Fruit fly (Drosophila melanogaster) whole organism, embryonic: ENCODE results near the gene CG6040.

Experiments
- Aef1 ChIP-seq: fragments of 200-800 bp; sonication (Bioruptor generic); IDR thresholded peaks from 3 replicates; pipeline ENCODE4 v1.3.6; 2022; ENCODE audit warnings: missing biosample characterization, missing genetic modification characterization
- Atf3 ChIP-seq: fragments of 200-800 bp; sonication (Bioruptor generic); optimal IDR thresholded peaks from 3 replicates; lab custom pipeline; 2016; ENCODE audit warnings: missing biosample characterization, missing genetic modification characterization
- Blimp-1 ChIP-seq: fragments of 200-800 bp; sonication (Bioruptor generic); optimal IDR thresholded peaks from 3 replicates; lab custom pipeline; 2018; ENCODE audit warnings: missing biosample characterization, missing genetic modification characterization, mild to moderate bottlenecking, moderate library complexity, missing genetic modification reagents
- CG10147 ChIP-seq: fragments of 200-800 bp; sonication (Bioruptor generic); optimal IDR thresholded peaks from 2 replicates; lab custom pipeline; 2019; ENCODE audit warnings: missing biosample characterization, mild to moderate bottlenecking, missing genetic modification characterization, moderate library complexity
- CG10959 ChIP-seq: fragments of 200-800 bp; sonication (Bioruptor generic); IDR thresholded peaks from 2 replicates; pipeline ENCODE4 v1.3.6; 2022; ENCODE audit warnings: missing biosample characterization, missing genetic modification characterization
- CG12071 ChIP-seq: fragments of 200-800 bp; sonication (Bioruptor generic); optimal IDR thresholded peaks from 3 replicates; lab custom pipeline; 2018; ENCODE audit warnings: missing biosample characterization, mild to moderate bottlenecking, missing genetic modification characterization
- CG13123 ChIP-seq: fragments of 200-800 bp; sonication (Bioruptor generic); optimal IDR thresholded peaks from 2 replicates; lab custom pipeline; 2016; ENCODE audit warnings: missing biosample characterization, missing genetic modification characterization
- CG13287 ChIP-seq: fragments of 200-800 bp; sonication (Bioruptor generic); IDR thresholded peaks from 2 replicates; pipeline ENCODE4 v1.3.6; 2022; ENCODE audit warnings: missing biosample characterization, missing genetic modification characterization; ENCODE audit not compliant: partially characterized antibody
- CG13894 ChIP-seq: fragments of 200-800 bp; sonication (Bioruptor generic); optimal IDR thresholded peaks from 3 replicates; lab custom pipeline; 2018; ENCODE audit warnings: missing biosample characterization, mild to moderate bottlenecking, missing genetic modification characterization, moderate library complexity
- CG15011 ChIP-seq: fragments of 200-800 bp; sonication (Bioruptor generic); optimal IDR thresholded peaks from 3 replicates; lab custom pipeline; 2018; ENCODE audit warnings: missing biosample characterization, mild to moderate bottlenecking, missing genetic modification characterization
- CG17186 ChIP-seq: fragments of 200-800 bp; sonication (Bioruptor generic); optimal IDR thresholded peaks from 3 replicates; lab custom pipeline; 2017; ENCODE audit warnings: missing biosample characterization, missing genetic modification reagents, missing genetic modification characterization
- CG17359 ChIP-seq: fragments of 200-800 bp; sonication (Bioruptor generic); optimal IDR thresholded peaks from 3 replicates; lab custom pipeline; 2018; ENCODE audit warnings: missing biosample characterization, mild to moderate bottlenecking, missing genetic modification characterization, moderate library complexity
- CG18764 ChIP-seq: fragments of 200-800 bp; sonication (Bioruptor generic); optimal IDR thresholded peaks from 3 replicates; lab custom pipeline; 2016; ENCODE audit warnings: missing biosample characterization, missing genetic modification characterization
- CG2129 ChIP-seq: fragments of 200-800 bp; sonication (Bioruptor generic); IDR thresholded peaks from 2 replicates; pipeline ENCODE4 v1.3.6; 2022; ENCODE audit warnings: missing biosample characterization, missing genetic modification characterization; ENCODE audit not compliant: partially characterized antibody
- CG2199 ChIP-seq: fragments of 200-800 bp; sonication (Bioruptor generic); IDR thresholded peaks from 3 replicates; pipeline ENCODE4 v1.3.6; 2022; ENCODE audit warnings: missing biosample characterization, missing genetic modification characterization
- CG2678 ChIP-seq: fragments of 200-800 bp; sonication (Bioruptor generic); optimal IDR thresholded peaks from 3 replicates; lab custom pipeline; 2019; ENCODE audit warnings: missing biosample characterization, mild to moderate bottlenecking, missing genetic modification characterization, moderate library complexity
- CG31388 ChIP-seq: fragments of 200-800 bp; sonication (Bioruptor generic); optimal IDR thresholded peaks from 2 replicates; lab custom pipeline; 2016; ENCODE audit warnings: missing biosample characterization, missing genetic modification characterization
- CG3281 ChIP-seq: fragments of 200-800 bp; sonication (Bioruptor generic); optimal IDR thresholded peaks from 3 replicates; lab custom pipeline; 2017; ENCODE audit warnings: missing biosample characterization, mild to moderate bottlenecking, missing genetic modification characterization
- CG4282 ChIP-seq: fragments of 200-800 bp; sonication (Bioruptor generic); optimal IDR thresholded peaks from 2 replicates; lab custom pipeline; 2016; ENCODE audit warnings: missing biosample characterization, missing genetic modification characterization
- CG8388 ChIP-seq: fragments of 200-800 bp; sonication (Bioruptor generic); optimal IDR thresholded peaks from 2 replicates; lab custom pipeline; 2019; ENCODE audit warnings: missing biosample characterization, mild to moderate bottlenecking, missing genetic modification characterization, moderate library complexity
- CG9932 ChIP-seq: fragments of 200-800 bp; sonication (Bioruptor generic); IDR thresholded peaks from 2 replicates; pipeline ENCODE4 v1.3.6; 2022; ENCODE audit warnings: missing biosample characterization, missing genetic modification characterization
- D ChIP-seq, 2 experiments: fragments of 200-800 bp in 1 of 2; fragments of >200 bp in 1 of 2; sonication (Bioruptor generic) in 1 of 2; optimal IDR thresholded peaks; 2 replicates in 1 of 2; 3 replicates in 1 of 2; lab custom pipeline; 2017; ENCODE audit warnings: mild to moderate bottlenecking in 1 of 2, missing biosample characterization in 1 of 2, missing genetic modification characterization in 1 of 2, missing genetic modification reagents in 1 of 2
- Dip3 ChIP-seq: fragments of 200-800 bp; sonication (Bioruptor generic); optimal IDR thresholded peaks from 3 replicates; lab custom pipeline; 2016; ENCODE audit warnings: missing biosample characterization, missing genetic modification characterization
- HLH4C ChIP-seq: fragments of 200-800 bp; sonication (Bioruptor generic); IDR thresholded peaks from 3 replicates; pipeline ENCODE4 v1.3.6; 2022; ENCODE audit warnings: missing biosample characterization, missing genetic modification characterization; ENCODE audit not compliant: partially characterized antibody
- MBD-R2 ChIP-seq: fragments of 200-800 bp; sonication (Bioruptor generic); IDR thresholded peaks from 2 replicates; pipeline ENCODE4 v1.3.6; 2022; ENCODE audit warnings: missing biosample characterization, missing genetic modification characterization
- Mad ChIP-seq: fragments of 200-800 bp; sonication (Bioruptor generic); optimal IDR thresholded peaks from 2 replicates; lab custom pipeline; 2016; ENCODE audit warnings: missing biosample characterization, missing genetic modification characterization
- Nf-YA ChIP-seq: fragments of 200-800 bp; sonication (Bioruptor generic); IDR thresholded peaks from 2 replicates; pipeline ENCODE4 v1.3.6; 2022; ENCODE audit warnings: missing biosample characterization, missing genetic modification characterization
- NfI ChIP-seq: fragments of 200-800 bp; sonication (Bioruptor generic); optimal IDR thresholded peaks from 3 replicates; lab custom pipeline; 2018; ENCODE audit warnings: missing biosample characterization, mild to moderate bottlenecking, missing genetic modification characterization, moderate library complexity
- Oli ChIP-seq: fragments of 200-800 bp; sonication (Bioruptor generic); optimal IDR thresholded peaks from 2 replicates; lab custom pipeline; 2018; ENCODE audit warnings: missing biosample characterization, mild to moderate bottlenecking, missing genetic modification characterization, moderate library complexity
- Rfx ChIP-seq: fragments of 200-800 bp; sonication (Bioruptor generic); IDR thresholded peaks from 2 replicates; pipeline ENCODE4 v1.3.6; 2022; ENCODE audit warnings: missing biosample characterization, missing genetic modification characterization
- Taf1 ChIP-seq: fragments of 200-800 bp; sonication (Bioruptor generic); IDR thresholded peaks from 2 replicates; pipeline ENCODE4 v1.3.6; 2022; ENCODE audit warnings: missing biosample characterization, missing genetic modification characterization
- chinmo ChIP-seq: fragments of 200-800 bp; sonication (Bioruptor generic); IDR thresholded peaks from 4 replicates; pipeline ENCODE4 v1.3.6; 2022; ENCODE audit warnings: missing biosample characterization, missing genetic modification characterization; ENCODE audit not compliant: partially characterized antibody
- chn ChIP-seq: fragments of 200-800 bp; sonication (Bioruptor generic); optimal IDR thresholded peaks from 2 replicates; lab custom pipeline; 2016; ENCODE audit warnings: missing biosample characterization, missing genetic modification characterization
- dati ChIP-seq: fragments of 200-800 bp; sonication (Bioruptor generic); IDR thresholded peaks from 2 replicates; pipeline ENCODE4 v1.3.6; 2022; ENCODE audit warnings: missing biosample characterization, missing genetic modification characterization
- gcm ChIP-seq: fragments of 200-800 bp; sonication (Bioruptor generic); optimal IDR thresholded peaks from 2 replicates; lab custom pipeline; 2019; ENCODE audit warnings: missing biosample characterization, mild to moderate bottlenecking, missing genetic modification characterization, moderate library complexity
- grau ChIP-seq: fragments of 200-800 bp; optimal IDR thresholded peaks from 3 replicates; lab custom pipeline; 2019; ENCODE audit warnings: missing biosample characterization, mild to moderate bottlenecking, missing genetic modification characterization, moderate library complexity
- klu ChIP-seq: fragments of 200-800 bp; sonication (Bioruptor generic); IDR thresholded peaks from 2 replicates; pipeline ENCODE4 v1.3.6; 2022; ENCODE audit warnings: missing biosample characterization, missing genetic modification characterization
- lbe ChIP-seq: fragments of 200-800 bp; sonication (Bioruptor generic); optimal IDR thresholded peaks from 2 replicates; lab custom pipeline; 2016; ENCODE audit warnings: missing biosample characterization, mild to moderate bottlenecking, missing genetic modification characterization
- pnt ChIP-seq: fragments of 200-800 bp; sonication (Bioruptor generic); optimal IDR thresholded peaks from 3 replicates; lab custom pipeline; 2016; ENCODE audit warnings: missing biosample characterization, missing genetic modification characterization
- pzg ChIP-seq: fragments of 200-800 bp; sonication (Bioruptor generic); optimal IDR thresholded peaks from 3 replicates; lab custom pipeline; 2018; ENCODE audit warnings: missing biosample characterization, mild to moderate bottlenecking, missing genetic modification characterization, moderate library complexity
- ranshi ChIP-seq: fragments of 200-800 bp; sonication (Bioruptor generic); IDR thresholded peaks from 2 replicates; pipeline ENCODE4 v1.3.6; 2022; ENCODE audit warnings: missing biosample characterization, missing genetic modification characterization
- sens-2 ChIP-seq: fragments of 200-800 bp; sonication (Bioruptor generic); IDR thresholded peaks from 2 replicates; pipeline ENCODE4 v1.3.6; 2022; ENCODE audit warnings: missing biosample characterization, missing genetic modification characterization
- sima ChIP-seq: fragments of 200-800 bp; sonication (Bioruptor generic); optimal IDR thresholded peaks from 2 replicates; lab custom pipeline; 2016; ENCODE audit warnings: missing biosample characterization, missing genetic modification characterization
- stc ChIP-seq: fragments of 200-800 bp; sonication (Bioruptor generic); IDR thresholded peaks from 2 replicates; pipeline ENCODE4 v1.3.6; 2022; ENCODE audit warnings: missing biosample characterization, missing genetic modification characterization
- tgo ChIP-seq: fragments of 200-800 bp; sonication (Bioruptor generic); IDR thresholded peaks from 3 replicates; pipeline ENCODE4 v1.3.6; 2022; ENCODE audit warnings: missing biosample characterization, missing genetic modification characterization
- tin ChIP-seq: fragments of 200-800 bp; sonication (Bioruptor generic); optimal IDR thresholded peaks from 3 replicates; lab custom pipeline; 2016; ENCODE audit warnings: missing biosample characterization, missing genetic modification characterization
- tio ChIP-seq: fragments of 200-800 bp; sonication (Bioruptor generic); optimal IDR thresholded peaks from 2 replicates; lab custom pipeline; 2017; ENCODE audit warnings: missing biosample characterization, missing genetic modification characterization, inconsistent platforms
- trh ChIP-seq: fragments of 200-800 bp; sonication (Bioruptor generic); optimal IDR thresholded peaks from 2 replicates; lab custom pipeline; 2016; ENCODE audit warnings: missing biosample characterization, missing genetic modification characterization
- unpg ChIP-seq: fragments of 200-800 bp; sonication (Bioruptor generic); optimal IDR thresholded peaks from 3 replicates; lab custom pipeline; 2018; ENCODE audit warnings: missing biosample characterization, mild to moderate bottlenecking, missing genetic modification characterization, moderate library complexity
- vnd ChIP-seq: fragments of 200-800 bp; sonication (Bioruptor generic); IDR thresholded peaks from 3 replicates; pipeline ENCODE4 v1.3.6; 2022; ENCODE audit warnings: missing biosample characterization, missing genetic modification characterization; ENCODE audit not compliant: partially characterized antibody

CG6040 gene

DNA sequence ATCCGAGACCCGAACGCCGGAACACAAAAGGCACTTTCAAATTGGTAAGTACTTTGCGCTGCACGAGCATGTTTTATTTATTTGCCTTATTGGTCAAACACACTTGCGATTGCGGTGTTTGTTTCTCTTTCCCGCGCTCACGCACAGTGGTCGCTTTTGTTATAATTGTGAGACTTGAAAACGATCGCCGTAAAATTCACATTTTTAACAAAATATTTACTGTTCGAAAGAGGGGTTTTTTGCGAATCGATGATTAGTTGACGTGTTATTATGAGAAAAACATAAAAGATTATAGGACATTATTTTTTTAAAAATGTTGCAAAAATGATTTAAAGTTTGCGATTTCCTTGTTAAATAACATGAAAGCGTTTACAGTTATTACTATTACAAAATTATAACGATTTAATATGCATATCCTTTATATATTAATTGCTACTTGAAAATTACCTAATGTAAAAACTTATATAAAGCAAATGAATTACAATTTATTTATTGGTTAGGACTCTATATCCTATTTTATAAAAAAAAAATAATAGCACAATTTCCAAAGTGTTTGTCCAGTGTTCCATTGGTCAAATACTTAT, 68.2 kb downstream of the CG6040 start (continued):
- no peak for TF ChIP-seq Nf-YA (GFP tag; lab: Robert Waterston, UW)
- TF ChIP-seq tin = no peak
- TF ChIP-seq sima (GFP tag; lab: Kevin White, UChicago) = no peak
- peak; percentile 53; the same call in 1 of the 2 replicates for TF ChIP-seq ranshi (GFP tag; lab: Robert Waterston, UW)
- no peak for TF ChIP-seq CG17186 (GFP tag; lab: Kevin White, UChicago)
- no peak for TF ChIP-seq sens-2 (GFP tag; lab: Robert Waterston, UW)
- TF ChIP-seq klu (GFP tag; lab: Robert Waterston, UW) = no peak
- TF ChIP-seq grau = peak; percentile 60
- TF ChIP-seq stc (GFP tag; lab: Robert Waterston, UW) = peak; percentile 49; the same call in 1 of the 2 replicates
- no peak for TF ChIP-seq CG13287 (GFP tag; lab: Robert Waterston, UW)
- TF ChIP-seq CG10959 = peak; percentile 38; the same call in 1 of the 2 replicates
- no peak for TF ChIP-seq trh (GFP tag; lab: Kevin White, UChicago)
- TF ChIP-seq D (optimal IDR thresholded peaks at IDR 0.05; lab: Kevin White, UChicago) = no peak
- TF ChIP-seq D (GFP tag; optimal IDR thresholded peaks at IDR 0.05; lab: Kevin White, UChicago) = no peak
- TF ChIP-seq MBD-R2 (GFP tag; lab: Robert Waterston, UW) = no peak
- no peak for TF ChIP-seq pzg (GFP tag; lab: Kevin White, UChicago)
- TF ChIP-seq CG4282 (GFP tag; lab: Kevin White, UChicago) = no peak
- TF ChIP-seq Aef1 (GFP tag; lab: Robert Waterston, UW) = no peak
- TF ChIP-seq Oli (tag; lab: Kevin White, UChicago) = peak; percentile 64
- TF ChIP-seq CG3281 = peak; percentile 64
- no peak for TF ChIP-seq dati (GFP tag; lab: Robert Waterston, UW)
- TF ChIP-seq tio (GFP tag; lab: Kevin White, UChicago) = peak; percentile 51
- no peak for TF ChIP-seq CG8388 (GFP tag; lab: Kevin White, UChicago)
- TF ChIP-seq CG17359 (tag; lab: Kevin White, UChicago) = peak; percentile 42
- TF ChIP-seq Dip3 (GFP tag; lab: Kevin White, UChicago) = peak; percentile 37
- no peak for TF ChIP-seq CG13894
- TF ChIP-seq Atf3 = no peak
- TF ChIP-seq gcm (GFP tag; lab: Kevin White, UChicago) = no peak
- peak; percentile 58 for TF ChIP-seq Mad
- no peak for TF ChIP-seq CG10147 (GFP tag; lab: Kevin White, UChicago)
- TF ChIP-seq CG12071 = peak; percentile 20
- peak; percentile 62 for TF ChIP-seq CG2678 (tag; lab: Kevin White, UChicago)
- no peak for TF ChIP-seq CG15011
- TF ChIP-seq CG13123 (GFP tag; lab: Kevin White, UChicago) = no peak
- TF ChIP-seq chn (GFP tag; lab: Kevin White, UChicago) = no peak
- TF ChIP-seq CG18764 (GFP tag; lab: Kevin White, UChicago) = peak; percentile 29
- TF ChIP-seq lbe (GFP tag; lab: Kevin White, UChicago) = no peak
- no peak for TF ChIP-seq CG2129
- TF ChIP-seq CG2199 = no peak
- TF ChIP-seq chinmo (GFP tag; lab: Robert Waterston, UW) = no peak; the same call in 3 of the 4 replicates
- peak; percentile 42 for TF ChIP-seq NfI (GFP tag; lab: Kevin White, UChicago)
- no peak for TF ChIP-seq Taf1 (GFP tag; lab: Robert Waterston, UW)
- TF ChIP-seq pnt (GFP tag; lab: Kevin White, UChicago) = no peak
- TF ChIP-seq vnd (GFP tag; lab: Robert Waterston, UW) = no peak
- no peak for TF ChIP-seq HLH4C (GFP tag; lab: Robert Waterston, UW)
- TF ChIP-seq unpg (GFP tag; lab: Kevin White, UChicago) = peak; percentile 18
- TF ChIP-seq tgo = no peak
- TF ChIP-seq CG9932 (GFP tag; lab: Robert Waterston, UW) = no peak
- TF ChIP-seq Blimp-1 (GFP tag; lab: Kevin White, UChicago) = peak; percentile 48
- TF ChIP-seq Rfx = peak; percentile 55
- no peak for TF ChIP-seq CG31388
